Fruit fly (Drosophila melanogaster): ENCODE measurements around the gene CG14322.

DNA sequence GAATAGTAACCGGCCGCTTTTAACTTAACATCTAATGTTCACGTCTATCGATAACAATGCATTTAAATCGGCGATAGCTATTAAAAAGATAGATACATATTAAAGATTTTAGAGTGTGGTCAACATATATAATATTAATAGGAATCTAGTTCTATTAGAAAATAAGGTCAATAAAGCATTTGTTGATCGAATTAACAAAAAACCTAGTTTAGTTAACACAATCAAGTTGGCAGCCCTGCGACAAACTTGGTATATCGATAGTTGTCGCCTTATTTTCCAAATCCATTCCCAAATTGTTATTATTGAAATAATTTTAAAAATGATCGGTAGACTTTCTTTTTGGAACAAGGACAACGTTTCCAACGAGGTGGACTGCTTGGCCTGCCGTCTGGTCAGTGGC is 37.4 kb downstream of the CG14322 start, which contains the start of the genes CG31251 and CG31360:
- TF ChIP-seq slou (GFP tag; optimal IDR thresholded peaks at IDR 0.05) (no peak), Sox102F (GFP tag; optimal IDR thresholded peaks at IDR 0.05) (no peak), tgo (GFP tag; IDR thresholded peaks at IDR 0.05) (no peak), Elba2 (GFP tag; optimal IDR thresholded peaks at IDR 0.05) (no peak), Nf-YC (tag; optimal IDR thresholded peaks at IDR 0.05) (peak; percentile 48), fd96Cb (tag; optimal IDR thresholded peaks at IDR 0.05) (no peak), nerfin-1 (tag; optimal IDR thresholded peaks at IDR 0.05) (no peak), CG9932 (GFP tag; IDR thresholded peaks at IDR 0.05) (no peak), nau (GFP tag; optimal IDR thresholded peaks at IDR 0.05) (no peak), CHES-1-like (GFP tag; optimal IDR thresholded peaks at IDR 0.05) (no peak), CG11398 (GFP tag; optimal IDR thresholded peaks at IDR 0.05) (no peak), dan (GFP tag; IDR thresholded peaks at IDR 0.05) (no peak)
